Worm (Caenorhabditis elegans): ENCODE results near the gene gcy-12.

Gene gcy-12

DNA sequence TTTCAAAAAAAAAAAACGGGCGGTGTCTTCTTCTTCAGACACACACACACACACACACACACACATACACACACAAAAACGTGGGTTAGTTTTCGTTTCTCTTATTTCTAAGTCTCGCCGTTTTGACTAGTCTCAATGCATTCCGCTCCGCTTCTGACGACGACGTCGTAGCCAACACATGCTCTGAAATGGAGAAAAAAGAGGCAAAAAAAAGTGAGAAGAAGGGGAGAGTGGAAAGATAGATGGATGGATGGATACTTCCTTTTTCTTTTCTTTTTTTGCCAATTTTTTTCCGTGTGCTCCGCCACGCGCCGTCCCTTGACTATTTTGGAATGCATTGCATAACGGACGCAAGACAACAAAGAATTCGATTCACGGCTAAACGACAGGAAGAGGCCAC is 35.1 kb upstream of the gcy-12 start (continued):
- TF ChIP-seq nhr-76 (tag; optimal IDR thresholded peaks at IDR 0.05): no peak
- TF ChIP-seq aha-1 (tag; optimal IDR thresholded peaks at IDR 0.05): no peak
- no peak for TF ChIP-seq blmp-1 (tag; optimal IDR thresholded peaks at IDR 0.05)
- TF ChIP-seq xbp-1 (tag; optimal IDR thresholded peaks at IDR 0.05): no peak
- TF ChIP-seq sup-37 (GFP tag; optimal IDR thresholded peaks at IDR 0.05): no peak
- TF ChIP-seq nhr-71 (tag; optimal IDR thresholded peaks at IDR 0.05): peak; percentile 34
- TF ChIP-seq pax-3 (tag; optimal IDR thresholded peaks at IDR 0.05): no peak
- no peak for TF ChIP-seq ets-5 (GFP tag; IDR thresholded peaks at IDR 0.05)
- TF ChIP-seq alr-1 (tag; optimal IDR thresholded peaks at IDR 0.05; ENCODE audit: borderline replicate concordance): no peak
- no peak for TF ChIP-seq nhr-85 (tag)

DNA sequence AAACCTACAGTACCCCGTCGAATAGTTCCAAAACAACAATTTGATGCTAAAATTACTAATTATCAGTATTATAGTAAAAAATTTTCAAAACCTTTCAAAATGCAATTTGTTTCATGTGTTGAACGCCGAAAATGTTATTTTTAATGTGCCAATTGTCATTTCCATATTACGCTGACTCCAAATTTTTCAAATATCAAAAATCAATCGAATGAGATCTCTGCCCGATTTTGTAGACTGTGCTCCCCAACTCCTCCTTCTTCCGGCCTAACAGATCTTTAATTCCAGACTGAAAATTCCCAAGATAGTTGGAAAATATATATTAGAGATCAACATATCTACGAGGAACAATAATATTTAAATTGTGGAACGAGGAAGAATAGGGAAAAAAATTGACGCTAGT is 34.1 kb upstream of the gcy-12 start:
- TF ChIP-seq elt-2 (tag; optimal IDR thresholded peaks at IDR 0.05) (peak; percentile 22), ama-1 (optimal IDR thresholded peaks at IDR 0.05) (peak; percentile 28), ceh-88 (GFP tag; IDR thresholded peaks at IDR 0.05) (no peak)

DNA sequence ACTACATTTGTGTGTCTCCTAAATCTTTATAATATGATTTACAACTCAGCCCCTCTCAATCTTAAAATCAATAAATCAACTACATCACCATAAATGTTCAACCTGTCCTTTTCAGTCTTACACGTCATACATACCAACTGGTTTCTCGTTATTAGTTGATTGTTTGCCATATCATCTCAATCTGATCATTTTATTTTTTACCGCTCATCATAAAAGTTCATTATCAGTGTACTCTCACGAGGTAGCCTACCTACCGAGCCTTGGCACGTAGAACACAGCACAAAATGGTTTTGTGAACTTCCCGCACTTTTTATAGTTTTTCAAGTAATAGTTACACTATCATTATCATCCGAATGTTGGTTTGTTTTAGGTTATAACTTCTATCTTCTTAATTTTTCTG is 30.7 kb upstream of the gcy-12 start:
- peak; percentile 10 for TF ChIP-seq lin-14 (GFP tag; optimal IDR thresholded peaks at IDR 0.05)
- TF ChIP-seq nhr-85 (tag): peak; percentile 64
- no peak for TF ChIP-seq efl-1 (optimal IDR thresholded peaks at IDR 0.05)
- TF ChIP-seq efl-1 (GFP tag; optimal IDR thresholded peaks at IDR 0.05 in 1 of 2): peak in 1 of 2 experiments; percentile 89
- TF ChIP-seq nhr-71 (tag; optimal IDR thresholded peaks at IDR 0.05): peak; percentile 17
- peak; percentile 7 for TF ChIP-seq nhr-20 (tag; optimal IDR thresholded peaks at IDR 0.05)
- no peak for TF ChIP-seq Y116A8C.19 (tag; optimal IDR thresholded peaks at IDR 0.05; ENCODE audit: borderline replicate concordance)
- TF ChIP-seq jun-1 (tag; optimal IDR thresholded peaks at IDR 0.05): peak; percentile 1
- peak in 1 of 6 experiments; percentile 15 for TF ChIP-seq elt-3 (tag; optimal IDR thresholded peaks at IDR 0.05)
- peak; percentile 56 for TF ChIP-seq elt-2 (tag; optimal IDR thresholded peaks at IDR 0.05)
- TF ChIP-seq ceh-90 (tag; optimal IDR thresholded peaks at IDR 0.05): no peak
- no peak for TF ChIP-seq aly-2 (tag; optimal IDR thresholded peaks at IDR 0.05)
- no peak for TF ChIP-seq hlh-4 (tag; optimal IDR thresholded peaks at IDR 0.05)
- TF ChIP-seq lin-35 (GFP tag; optimal IDR thresholded peaks at IDR 0.05): peak in 1 of 2 experiments; percentile 29
- TF ChIP-seq xbp-1 (tag; optimal IDR thresholded peaks at IDR 0.05): no peak
- TF ChIP-seq grh-1 (GFP tag; IDR thresholded peaks at IDR 0.05): peak; percentile 24; the same call in 1 of the 2 replicates

DNA sequence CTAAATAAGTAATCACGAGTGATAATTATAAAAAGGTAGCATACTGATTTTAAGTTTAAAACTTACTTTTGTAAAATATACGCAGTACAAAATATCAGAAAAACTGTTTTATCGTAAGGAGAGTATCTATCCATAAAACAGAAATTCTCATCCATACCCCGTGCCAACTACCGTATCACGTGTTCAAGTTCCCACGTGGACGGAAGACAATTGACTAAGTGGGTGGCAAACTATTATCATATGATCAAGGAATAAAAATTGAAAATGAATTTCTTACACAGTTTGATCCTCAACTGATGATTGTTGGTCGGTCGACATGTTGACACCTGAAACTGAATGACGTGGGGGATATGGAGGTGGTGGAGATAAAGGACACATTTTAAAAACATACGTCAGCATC is 29.7 kb upstream of the gcy-12 start, which contains the start of gene pmt-1:
TSS of gene pmt-1 (minus strand) at position 332 of the 400 bp plus-strand sequence.
- TF ChIP-seq elt-2 (tag; optimal IDR thresholded peaks at IDR 0.05) (peak; percentile 63), mef-2 (tag; optimal IDR thresholded peaks at IDR 0.05) (no peak), vab-15 (tag; optimal IDR thresholded peaks at IDR 0.05) (no peak), nhr-11 (tag; optimal IDR thresholded peaks at IDR 0.05) (no peak), fkh-8 (tag; optimal IDR thresholded peaks at IDR 0.05) (no peak), snu-23 (GFP tag; optimal IDR thresholded peaks at IDR 0.05) (peak; percentile 31), lin-35 (GFP tag; optimal IDR thresholded peaks at IDR 0.05) (peak in 1 of 2 experiments; percentile 69), aly-2 (tag; optimal IDR thresholded peaks at IDR 0.05) (no peak), unc-130 (tag; optimal IDR thresholded peaks at IDR 0.05) (no peak), C04F5.9 (tag; optimal IDR thresholded peaks at IDR 0.05) (no peak), sptf-1 (tag; optimal IDR thresholded peaks at IDR 0.05) (no peak), ztf-4 (tag; optimal IDR thresholded peaks at IDR 0.05) (no peak), mab-9 (GFP tag; IDR thresholded peaks at IDR 0.05) (no peak), egl-27 (tag; optimal IDR thresholded peaks at IDR 0.05) (no peak), C34B4.2 (tag; optimal IDR thresholded peaks at IDR 0.05) (no peak), mdl-1 (tag; optimal IDR thresholded peaks at IDR 0.05) (peak in 1 of 2 experiments; percentile 79), nhr-84 (tag; optimal IDR thresholded peaks at IDR 0.05) (no peak), dpl-1 (GFP tag; optimal IDR thresholded peaks at IDR 0.05) (peak in 1 of 3 experiments; percentile 4), Y116A8C.19 (tag; optimal IDR thresholded peaks at IDR 0.05; ENCODE audit: borderline replicate concordance) (no peak), nhr-77 (tag; optimal IDR thresholded peaks at IDR 0.05) (no peak), tbx-2 (tag; optimal IDR thresholded peaks at IDR 0.05) (no peak), ama-1 (optimal IDR thresholded peaks at IDR 0.05) (no peak), nhr-237 (tag; optimal IDR thresholded peaks at IDR 0.05) (no peak), C16A3.4 (tag; optimal IDR thresholded peaks at IDR 0.05) (peak; percentile 8), pag-3 (tag; optimal IDR thresholded peaks at IDR 0.05; ENCODE audit: borderline replicate concordance, insufficient read depth) (no peak), ceh-8 (GFP tag; optimal IDR thresholded peaks at IDR 0.05) (no peak), ceh-82 (tag; optimal IDR thresholded peaks at IDR 0.05) (no peak), hlh-4 (tag; optimal IDR thresholded peaks at IDR 0.05) (no peak), lin-13 (GFP tag; optimal IDR thresholded peaks at IDR 0.05) (no peak)

All from whole organism, L1 larva.